Worm (Caenorhabditis elegans): Measurements from ENCODE around the gene nhx-3.

DNA sequence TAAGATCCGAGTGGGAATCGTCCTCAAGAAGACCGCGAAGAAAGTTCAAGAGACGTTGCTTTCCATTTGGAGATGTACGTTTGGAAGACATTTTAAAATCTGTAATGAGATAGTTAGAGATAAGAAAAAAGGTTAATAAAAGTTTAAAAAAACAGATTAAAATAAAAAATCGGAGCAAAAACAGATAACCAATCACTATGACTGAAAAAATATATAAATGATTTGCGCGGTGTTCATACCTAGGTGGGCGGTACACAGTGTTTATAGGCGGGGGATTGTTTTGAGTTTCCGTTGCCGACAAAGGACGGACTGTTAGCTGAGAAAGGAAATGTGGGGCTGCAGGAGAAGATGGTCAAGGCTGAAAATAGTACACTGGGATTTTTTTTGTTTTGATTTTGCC lies 13.4 kb upstream of the nhx-3 start, which contains the start of gene ets-7:
- TF ChIP-seq jun-1 (tag; optimal IDR thresholded peaks at IDR 0.05) (no peak), dmd-9 (GFP tag; IDR thresholded peaks at IDR 0.05) (no peak)
